Worm (Caenorhabditis elegans) whole organism, L1 larva: Measurements from ENCODE around the gene F08G12.11.

Experiments
- C04F5.9 ChIP-seq: sonication (generic microtip); optimal IDR thresholded peaks from 2 replicates; lab custom pipeline; 2016; ENCODE audit warnings: missing genetic modification characterization, missing compliant biosample characterization
- pqm-1 ChIP-seq: sonication (generic microtip); optimal IDR thresholded peaks from 3 replicates; lab custom pipeline; 2017; ENCODE audit warnings: missing biosample characterization, missing genetic modification characterization
- sptf-1 ChIP-seq: fragments of 150-350 bp; optimal IDR thresholded peaks from 2 replicates; lab custom pipeline; 2014; ENCODE audit warnings: missing biosample characterization, missing genetic modification characterization

DNA sequence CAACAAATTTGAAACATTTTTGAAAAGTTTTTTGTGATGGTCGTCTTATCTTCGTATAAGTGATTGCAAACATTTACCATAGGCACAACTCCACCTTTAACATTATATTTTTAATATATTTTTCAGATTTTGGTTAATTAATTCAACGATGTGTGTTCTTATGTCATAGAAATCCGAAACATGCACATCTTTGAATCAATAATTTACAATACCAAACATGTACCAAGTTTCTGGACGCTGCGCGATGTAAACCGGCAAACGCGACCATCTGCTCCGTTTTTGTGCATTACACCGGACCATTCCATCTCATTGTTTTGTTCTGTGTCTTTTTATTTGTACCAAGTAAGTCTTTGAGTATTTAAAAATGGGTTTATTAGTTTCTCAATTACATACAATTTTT is 42.1 kb upstream of the F08G12.11 start, which contains the start of gene pgp-4:
- TF ChIP-seq C04F5.9 (tag; lab: Kevin White, UChicago) (no peak), pqm-1 (tag; lab: Kevin White, UChicago) (no peak), sptf-1 (tag; lab: Kevin White, UChicago) (no peak)
